Worm (Caenorhabditis elegans) whole organism, L3 larva: Measurements from ENCODE around the gene Y110A2AL.1.

Experiments used
- R02D3.7 ChIP-seq: fragments of 150-350 bp; optimal IDR thresholded peaks from 2 replicates; lab custom pipeline; 2014; ENCODE audit warnings: missing biosample characterization, missing genetic modification characterization
- ZK546.5 ChIP-seq: sonication (generic microtip); optimal IDR thresholded peaks from 2 replicates; lab custom pipeline; 2017; ENCODE audit warnings: missing biosample characterization, missing genetic modification characterization
- aly-2 ChIP-seq: fragments of 150-350 bp; optimal IDR thresholded peaks from 2 replicates; lab custom pipeline; 2014; ENCODE audit warnings: missing biosample characterization, missing genetic modification characterization
- ama-1 ChIP-seq: fragments of 150-350 bp; optimal IDR thresholded peaks from 2 replicates; lab custom pipeline; 2018
- ceh-16 ChIP-seq: sonication (generic microtip); optimal IDR thresholded peaks from 2 replicates; lab custom pipeline; 2017; ENCODE audit warnings: missing biosample characterization, missing genetic modification characterization
- ceh-28 ChIP-seq: fragments of 150-350 bp; optimal IDR thresholded peaks from 2 replicates; lab custom pipeline; 2014; ENCODE audit warnings: missing biosample characterization, missing genetic modification reagents, missing genetic modification characterization
- ceh-9 ChIP-seq: sonication (generic microtip); optimal IDR thresholded peaks from 2 replicates; lab custom pipeline; 2018; ENCODE audit warnings: missing biosample characterization, missing genetic modification characterization
- daf-12 ChIP-seq: fragments of 150-350 bp; optimal IDR thresholded peaks from 2 replicates; lab custom pipeline; 2014; ENCODE audit warnings: missing biosample characterization, missing genetic modification reagents, missing genetic modification characterization
- elt-2 ChIP-seq: sonication (generic microtip); optimal IDR thresholded peaks from 2 replicates; lab custom pipeline; 2016; ENCODE audit warnings: missing genetic modification reagents, mild to moderate bottlenecking, missing genetic modification characterization, missing compliant biosample characterization
- elt-3 ChIP-seq, 3 experiments: fragments of 150-350 bp in 1 of 3; sonication (generic microtip) in 2 of 3; optimal IDR thresholded peaks; 2 replicates in 2 of 3; 4 replicates in 1 of 3; lab custom pipeline; 2014 to 2017; ENCODE audit warnings: missing biosample characterization in 3 of 3, missing genetic modification characterization in 3 of 3
- eor-1 ChIP-seq, 2 experiments: fragments of 150-350 bp; optimal IDR thresholded peaks; 2 replicates each; lab custom pipeline; 2014 to 2018; ENCODE audit warnings: missing biosample characterization in 2 of 2, missing genetic modification characterization in 2 of 2
- fkh-10 ChIP-seq: sonication (generic microtip); optimal IDR thresholded peaks from 2 replicates; lab custom pipeline; 2017; ENCODE audit warnings: missing biosample characterization, missing genetic modification reagents, missing genetic modification characterization
- hmg-11 ChIP-seq: sonication (generic microtip); optimal IDR thresholded peaks from 2 replicates; lab custom pipeline; 2016; ENCODE audit warnings: missing genetic modification characterization, missing compliant biosample characterization
- lin-15B ChIP-seq: fragments of 150-350 bp; optimal IDR thresholded peaks from 2 replicates; lab custom pipeline; 2014; ENCODE audit warnings: missing biosample characterization, missing genetic modification characterization
- lsy-12 ChIP-seq: sonication (generic microtip); optimal IDR thresholded peaks from 2 replicates; lab custom pipeline; 2016; ENCODE audit warnings: mild to moderate bottlenecking, missing genetic modification characterization, missing compliant biosample characterization
- mdl-1 ChIP-seq: fragments of 150-350 bp; optimal IDR thresholded peaks from 2 replicates; lab custom pipeline; 2014; ENCODE audit warnings: missing biosample characterization, missing genetic modification characterization
- mml-1 ChIP-seq: fragments of 150-350 bp; sonication (generic microtip); optimal IDR thresholded peaks from 3 replicates; lab custom pipeline; 2014; ENCODE audit warnings: missing biosample characterization, missing genetic modification characterization
- nfya-1 ChIP-seq: sonication (generic microtip); optimal IDR thresholded peaks from 2 replicates; lab custom pipeline; 2017; ENCODE audit warnings: missing genetic modification characterization, mild to moderate bottlenecking, missing compliant biosample characterization, antibody characterized with exemption, moderate library complexity; ENCODE audit not compliant: insufficient read depth
- nhr-12 ChIP-seq: fragments of 150-350 bp; optimal IDR thresholded peaks from 2 replicates; lab custom pipeline; 2014; ENCODE audit warnings: missing biosample characterization, missing genetic modification characterization
- nhr-23 ChIP-seq: fragments of 150-350 bp; optimal IDR thresholded peaks from 2 replicates; lab custom pipeline; 2014; ENCODE audit warnings: missing biosample characterization, missing genetic modification reagents, missing genetic modification characterization
- nhr-237 ChIP-seq: fragments of 150-350 bp; optimal IDR thresholded peaks from 2 replicates; lab custom pipeline; 2014; ENCODE audit warnings: missing biosample characterization, missing genetic modification characterization
- nhr-25 ChIP-seq: sonication (generic microtip); optimal IDR thresholded peaks from 2 replicates; lab custom pipeline; 2017; ENCODE audit warnings: missing biosample characterization, missing genetic modification characterization
- nhr-28 ChIP-seq: fragments of 150-350 bp; optimal IDR thresholded peaks from 2 replicates; lab custom pipeline; 2014; ENCODE audit warnings: missing biosample characterization, missing genetic modification characterization
- nhr-43 ChIP-seq: sonication (generic microtip); optimal IDR thresholded peaks from 2 replicates; lab custom pipeline; 2016; ENCODE audit warnings: mild to moderate bottlenecking, missing genetic modification characterization, missing compliant biosample characterization; ENCODE audit not compliant: poor library complexity, severe bottlenecking
- nhr-76 ChIP-seq: fragments of 150-350 bp; sonication (generic microtip); optimal IDR thresholded peaks from 5 replicates; lab custom pipeline; 2014; ENCODE audit warnings: missing biosample characterization, missing genetic modification characterization
- nhr-77 ChIP-seq: fragments of 150-350 bp; optimal IDR thresholded peaks from 2 replicates; lab custom pipeline; 2014; ENCODE audit warnings: missing biosample characterization, missing genetic modification characterization
- pqm-1 ChIP-seq: fragments of 150-350 bp; optimal IDR thresholded peaks from 2 replicates; lab custom pipeline; 2017; ENCODE audit warnings: missing biosample characterization, missing genetic modification characterization, inconsistent platforms
- sea-2 ChIP-seq: fragments of 150-350 bp; sonication (generic microtip); optimal IDR thresholded peaks from 4 replicates; lab custom pipeline; 2014; ENCODE audit warnings: missing biosample characterization, missing genetic modification reagents, missing genetic modification characterization
- skn-1 ChIP-seq: fragments of 150-350 bp; optimal IDR thresholded peaks from 2 replicates; lab custom pipeline; 2014; ENCODE audit warnings: missing biosample characterization, missing genetic modification characterization
- snpc-4 ChIP-seq: fragments of 150-350 bp; optimal IDR thresholded peaks from 2 replicates; lab custom pipeline; 2014; ENCODE audit warnings: missing biosample characterization, missing genetic modification characterization
- tbx-2 ChIP-seq: sonication (generic microtip); optimal IDR thresholded peaks from 2 replicates; lab custom pipeline; 2016; ENCODE audit warnings: mild to moderate bottlenecking, missing genetic modification characterization, missing compliant biosample characterization
- unc-39 ChIP-seq: sonication (generic microtip); optimal IDR thresholded peaks from 4 replicates; lab custom pipeline; 2017; ENCODE audit warnings: missing biosample characterization, missing genetic modification characterization
- unc-62 ChIP-seq: fragments of 150-350 bp; sonication (generic microtip); optimal IDR thresholded peaks from 4 replicates; lab custom pipeline; 2014; ENCODE audit warnings: missing biosample characterization, missing genetic modification reagents, missing genetic modification characterization
- zag-1 ChIP-seq: fragments of 150-350 bp; optimal IDR thresholded peaks from 2 replicates; lab custom pipeline; 2014; ENCODE audit warnings: missing biosample characterization, missing genetic modification characterization
- ztf-11 ChIP-seq: fragments of 150-350 bp; optimal IDR thresholded peaks from 2 replicates; lab custom pipeline; 2014; ENCODE audit warnings: missing biosample characterization, missing genetic modification characterization
- ztf-4 ChIP-seq: fragments of 150-350 bp; optimal IDR thresholded peaks from 2 replicates; lab custom pipeline; 2014; ENCODE audit warnings: missing biosample characterization, missing genetic modification characterization

Y110A2AL.1 gene

ce11 chrII:2874801-2875200 is at the start of gene Y110A2AL.1:
TSS of gene Y110A2AL.1 (plus strand) at chrII:2875101.
- TF ChIP-seq skn-1 = no peak
- TF ChIP-seq ztf-11 (tag; lab: Kevin White, UChicago) = no peak
- TF ChIP-seq nhr-12 (tag; lab: Kevin White, UChicago) = no peak
- TF ChIP-seq eor-1 (tag; optimal IDR thresholded peaks at IDR 0.05; lab: Kevin White, UChicago) = no peak
- TF ChIP-seq daf-12 (tag; lab: Kevin White, UChicago) = no peak
- TF ChIP-seq nhr-23 (tag; lab: Kevin White, UChicago) = no peak
- TF ChIP-seq unc-39 (tag; lab: Kevin White, UChicago) = no peak
- no peak for TF ChIP-seq ceh-16 (tag; lab: Kevin White, UChicago)
- TF ChIP-seq nfya-1 = no peak
- no peak for TF ChIP-seq R02D3.7 (tag; lab: Kevin White, UChicago)
- TF ChIP-seq ztf-4 (tag; lab: Kevin White, UChicago) = no peak
- no peak for TF ChIP-seq nhr-28
- TF ChIP-seq nhr-43 (tag; lab: Kevin White, UChicago) = no peak

ce11 chrII:2826073-2826472 is 48.8 kb upstream of the Y110A2AL.1 start, which contains the start of gene K12H6.5:
TSS of gene K12H6.5 (minus strand) at chrII:2826173.
- TF ChIP-seq lin-15B (tag; lab: Kevin White, UChicago) (no peak), ztf-11 (tag; lab: Kevin White, UChicago) (no peak), hmg-11 (tag; lab: Kevin White, UChicago) (no peak), nhr-25 (tag; lab: Kevin White, UChicago) (no peak), zag-1 (tag; lab: Kevin White, UChicago) (no peak), lsy-12 (no peak), ztf-4 (tag; lab: Kevin White, UChicago) (no peak), ceh-28 (no peak), ama-1 (lab: Kevin White, UChicago) (no peak), nhr-77 (no peak), mml-1 (tag; lab: Kevin White, UChicago) (no peak), snpc-4 (no peak), mdl-1 (tag; lab: Kevin White, UChicago) (no peak), ZK546.5 (no peak), tbx-2 (tag; lab: Kevin White, UChicago) (no peak), elt-2 (no peak), sea-2 (no peak)

- no peak for TF ChIP-seq unc-39 (tag; lab: Kevin White, UChicago)
- no peak for TF ChIP-seq skn-1
- no peak for TF ChIP-seq nhr-76 (tag; lab: Kevin White, UChicago)
- no peak for TF ChIP-seq pqm-1
- TF ChIP-seq aly-2 (tag; lab: Kevin White, UChicago) = no peak
- no peak for TF ChIP-seq elt-2
Observed at ce11 chrII:2827859-2828403, 47.0 kb upstream of the Y110A2AL.1 start, which contains the start of gene K12H6.8. TSS of gene K12H6.8 (plus strand) at chrII:2827896.

DNA sequence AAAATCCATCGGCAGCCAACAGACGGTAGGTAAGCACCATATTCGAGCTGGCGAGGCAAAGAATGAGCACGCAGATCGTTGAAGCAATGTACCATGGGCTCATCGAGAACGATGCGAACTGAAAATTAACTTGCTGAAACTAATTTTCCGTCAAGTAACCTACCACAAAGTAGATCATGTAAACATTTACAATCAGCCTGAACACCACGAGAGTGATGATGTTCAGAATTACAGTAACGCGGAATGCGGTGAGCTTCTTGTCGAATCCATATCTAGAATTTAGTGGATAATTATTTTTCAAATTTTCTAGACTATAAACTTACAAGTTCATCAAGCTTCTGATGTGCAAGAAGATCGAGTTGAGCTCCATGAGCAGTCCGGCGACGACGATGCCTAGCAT is 45.4 kb upstream of the Y110A2AL.1 start:
- TF ChIP-seq ztf-11 (tag; lab: Kevin White, UChicago) (no peak), elt-3 (tag; optimal IDR thresholded peaks at IDR 0.05; lab: Kevin White, UChicago) (no peak), unc-62 (no peak), elt-2 (no peak)

- TF ChIP-seq nhr-77 (no peak), ZK546.5 (no peak), nfya-1 (no peak), nhr-237 (no peak), aly-2 (tag; lab: Kevin White, UChicago) (no peak), hmg-11 (tag; lab: Kevin White, UChicago) (no peak), lin-15B (tag; lab: Kevin White, UChicago) (no peak)
Observed at ce11 chrII:2830144-2830543, 44.8 kb upstream of the Y110A2AL.1 start.

- no peak for TF ChIP-seq fkh-10
- peak; percentile 17 for TF ChIP-seq elt-2
- no peak for TF ChIP-seq ceh-9 (tag; lab: Kevin White, UChicago)
Observed at ce11 chrII:2831173-2831572, 43.7 kb upstream of the Y110A2AL.1 start, which contains the start of gene K12H6.6. TSS of gene K12H6.6 (minus strand) at chrII:2831233.
